Worm (Caenorhabditis elegans) whole organism, L4/young adult: ENCODE measurements around the gene clec-3.

Source experiments
- W03F9.2 ChIP-seq: fragments of 150-350 bp; optimal IDR thresholded peaks from 2 replicates; lab custom pipeline; 2014; ENCODE audit warnings: missing biosample characterization, missing genetic modification characterization
- dao-5 ChIP-seq: sonication (generic microtip); optimal IDR thresholded peaks from 2 replicates; lab custom pipeline; 2016; ENCODE audit warnings: missing genotype, missing genetic modification characterization, moderate library complexity, missing compliant biosample characterization
- him-1 ChIP-seq: sonication (generic microtip); optimal IDR thresholded peaks from 2 replicates; lab custom pipeline; 2016; ENCODE audit warnings: missing genotype, missing genetic modification reagents, missing genetic modification characterization, missing compliant biosample characterization

The clec-3 gene

ce11 chrII:3055531-3055930 is 35.8 kb upstream of the clec-3 start:
- TF ChIP-seq W03F9.2 (tag; lab: Kevin White, UChicago): no peak
- TF ChIP-seq him-1 (tag; lab: Kevin White, UChicago): no peak
- no peak for TF ChIP-seq dao-5 (tag; lab: Kevin White, UChicago)

- TF ChIP-seq W03F9.2 (tag; lab: Kevin White, UChicago): no peak
- TF ChIP-seq dao-5 (tag; lab: Kevin White, UChicago): no peak
- no peak for TF ChIP-seq him-1 (tag; lab: Kevin White, UChicago)
Measured at ce11 chrII:3054622-3055021, 34.9 kb upstream of the clec-3 start.

DNA sequence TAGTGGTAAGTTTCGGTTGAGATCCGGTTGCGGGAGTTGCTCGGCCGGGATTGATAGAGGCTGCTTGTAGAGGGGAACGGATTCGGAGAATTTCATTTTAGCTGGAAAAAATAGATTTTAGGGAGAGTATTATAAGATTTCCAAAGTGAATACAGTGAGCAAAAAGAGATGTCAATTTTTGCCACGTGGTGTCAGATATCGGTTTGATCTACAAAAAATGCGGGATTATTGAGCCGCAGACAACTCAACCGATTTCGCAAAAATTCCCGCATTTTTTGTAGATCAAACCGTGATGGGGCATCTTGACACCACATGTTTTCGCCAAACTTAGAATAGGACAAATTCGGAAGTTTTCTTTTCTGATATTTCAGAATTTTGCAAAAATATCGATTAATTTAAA is 34.5 kb upstream of the clec-3 start, which contains the start of gene lido-13:
lido-13 (minus strand) TSS at position 101 of the 400 bp plus-strand sequence.
- TF ChIP-seq dao-5 (tag; lab: Kevin White, UChicago): no peak
- TF ChIP-seq W03F9.2 (tag; lab: Kevin White, UChicago): no peak
- no peak for TF ChIP-seq him-1 (tag; lab: Kevin White, UChicago)

DNA sequence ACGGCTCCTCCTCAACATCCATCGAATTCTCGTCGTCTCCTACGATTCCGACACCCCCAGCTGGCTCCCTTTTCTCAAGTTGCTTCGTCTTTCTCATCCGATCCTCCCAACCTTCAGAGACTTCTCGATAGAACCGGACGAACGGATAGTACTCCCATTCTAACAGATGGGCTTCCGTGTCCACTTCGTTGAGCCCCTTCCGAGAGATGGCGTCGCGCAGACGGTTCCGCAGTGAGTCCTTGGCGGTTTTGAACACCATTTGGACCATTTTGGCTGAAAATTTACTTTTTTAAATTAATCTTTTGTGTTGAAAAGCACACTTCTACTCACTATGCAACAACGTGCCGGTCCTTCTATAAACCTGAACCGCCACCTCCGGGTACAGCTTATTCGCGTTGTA is 34.0 kb upstream of the clec-3 start:
- no peak for TF ChIP-seq W03F9.2 (tag; lab: Kevin White, UChicago)
- no peak for TF ChIP-seq him-1 (tag; lab: Kevin White, UChicago)
- TF ChIP-seq dao-5 (tag; lab: Kevin White, UChicago): no peak

DNA sequence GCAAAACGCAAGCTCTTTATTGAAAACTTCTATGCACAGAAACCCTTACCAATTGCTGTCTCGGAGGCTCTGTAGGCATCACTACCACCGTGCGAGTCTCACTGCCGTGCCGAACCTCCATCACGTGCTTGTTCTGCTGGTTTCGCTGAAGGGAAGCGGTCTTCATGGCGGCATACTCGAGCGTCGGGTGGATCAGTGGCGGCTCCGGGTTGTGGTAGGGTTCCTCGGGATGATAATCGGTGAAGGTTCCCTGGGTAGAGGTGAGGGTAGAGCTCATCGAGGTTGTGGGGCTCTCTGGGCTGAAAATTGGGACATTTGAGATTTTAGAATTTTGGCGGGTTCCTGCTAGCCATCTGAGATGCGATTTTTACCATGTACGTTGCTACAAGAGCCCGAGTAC is 33.1 kb upstream of the clec-3 start:
- no peak for TF ChIP-seq W03F9.2 (tag; lab: Kevin White, UChicago)
- no peak for TF ChIP-seq him-1 (tag; lab: Kevin White, UChicago)
- no peak for TF ChIP-seq dao-5 (tag; lab: Kevin White, UChicago)

- no peak for TF ChIP-seq W03F9.2 (tag; lab: Kevin White, UChicago)
- TF ChIP-seq dao-5 (tag; lab: Kevin White, UChicago): no peak
- TF ChIP-seq him-1 (tag; lab: Kevin White, UChicago): no peak
Measured at ce11 chrII:3051332-3051731, 31.6 kb upstream of the clec-3 start.

DNA sequence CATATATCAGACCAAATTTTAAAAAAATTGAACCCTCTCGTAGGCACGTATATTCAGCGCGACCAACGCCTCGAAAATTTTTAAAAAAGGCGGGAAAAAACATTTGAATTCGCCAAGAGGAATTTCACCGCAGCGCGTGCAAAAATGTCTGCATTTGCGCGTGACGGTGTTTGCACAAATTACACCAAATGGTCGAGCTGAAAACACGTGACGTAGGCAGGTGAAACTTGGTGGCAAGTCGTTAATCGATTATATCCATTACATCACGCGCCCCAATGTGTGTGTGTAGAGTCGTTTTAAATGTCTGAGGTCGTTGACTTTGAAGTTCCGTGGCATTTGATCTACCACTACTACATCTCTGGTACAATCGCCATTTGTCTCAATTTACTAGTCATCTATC is 31.0 kb upstream of the clec-3 start, which contains the start of gene sri-31:
sri-31 (plus strand) TSS at position 301 of the 400 bp plus-strand sequence.
- TF ChIP-seq W03F9.2 (tag; lab: Kevin White, UChicago) (no peak), him-1 (tag; lab: Kevin White, UChicago) (no peak), dao-5 (tag; lab: Kevin White, UChicago) (no peak)

- TF ChIP-seq W03F9.2 (tag; lab: Kevin White, UChicago) (no peak), him-1 (tag; lab: Kevin White, UChicago) (no peak), dao-5 (tag; lab: Kevin White, UChicago) (no peak)
Measured at ce11 chrII:3048989-3049388, 29.3 kb upstream of the clec-3 start.

DNA sequence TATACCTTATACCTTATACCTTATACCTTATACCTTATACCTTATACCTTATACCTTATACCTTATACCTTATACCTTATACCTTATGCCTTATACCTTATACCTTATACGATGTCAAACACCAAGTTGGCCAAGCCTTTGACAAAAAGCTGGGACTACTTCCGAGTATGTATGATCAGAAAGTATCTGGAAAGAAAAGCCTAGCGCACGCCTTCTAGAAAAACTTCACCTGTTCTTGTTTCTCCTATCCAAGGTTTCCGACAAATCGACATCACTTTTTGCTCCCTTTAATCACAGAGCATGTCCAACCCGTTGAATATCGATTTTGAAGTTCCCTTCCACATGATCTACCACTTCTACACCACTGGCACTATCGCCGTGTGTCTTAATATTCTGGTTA is 28.7 kb upstream of the clec-3 start, which contains the start of gene sri-28:
sri-28 (plus strand) TSS at position 301 of the 400 bp plus-strand sequence.
- TF ChIP-seq W03F9.2 (tag; lab: Kevin White, UChicago) (no peak), him-1 (tag; lab: Kevin White, UChicago) (no peak), dao-5 (tag; lab: Kevin White, UChicago) (no peak)

ce11 chrII:3045875-3046274 is 26.2 kb upstream of the clec-3 start, which contains the start of gene sri-30:
sri-30 (plus strand) TSS chrII:3046175.
- TF ChIP-seq W03F9.2 (tag; lab: Kevin White, UChicago) (no peak), him-1 (tag; lab: Kevin White, UChicago) (no peak), dao-5 (tag; lab: Kevin White, UChicago) (no peak)

- TF ChIP-seq dao-5 (tag; lab: Kevin White, UChicago): no peak
- TF ChIP-seq W03F9.2 (tag; lab: Kevin White, UChicago): no peak
- TF ChIP-seq him-1 (tag; lab: Kevin White, UChicago): no peak
Measured at ce11 chrII:3045422-3045821, 25.7 kb upstream of the clec-3 start.

- no peak for TF ChIP-seq W03F9.2 (tag; lab: Kevin White, UChicago)
- TF ChIP-seq him-1 (tag; lab: Kevin White, UChicago): no peak
- TF ChIP-seq dao-5 (tag; lab: Kevin White, UChicago): no peak
Measured at ce11 chrII:3044023-3044422, 24.3 kb upstream of the clec-3 start, which contains the start of gene sri-29. sri-29 (plus strand) TSS chrII:3044323.

ce11 chrII:3043358-3043757 is 23.7 kb upstream of the clec-3 start, which contains the start of gene B0454.8:
B0454.8 (minus strand) TSS chrII:3043458.
- no peak for TF ChIP-seq W03F9.2 (tag; lab: Kevin White, UChicago)
- TF ChIP-seq dao-5 (tag; lab: Kevin White, UChicago): no peak
- no peak for TF ChIP-seq him-1 (tag; lab: Kevin White, UChicago)

- TF ChIP-seq W03F9.2 (tag; lab: Kevin White, UChicago): no peak
Measured at ce11 chrII:3038453-3038909, 18.8 kb upstream of the clec-3 start, which contains the start of the genes B0454.26 and B0454.5. B0454.26 (minus strand) TSS chrII:3038553. B0454.5 (plus strand) TSS chrII:3038859.
